Worm (Caenorhabditis elegans): ENCODE measurements around the gene T28D9.11.

T28D9.11 gene

ce11 chrII:6475180-6475737 lies 16.5 kb downstream of the T28D9.11 start, which contains the start of gene T28D9.16:
T28D9.16 (plus strand) TSS chrII:6475687.
- no peak for TF ChIP-seq irx-1 (tag; optimal IDR thresholded peaks at IDR 0.05)
- no peak for TF ChIP-seq F16B12.6 (tag; optimal IDR thresholded peaks at IDR 0.05)
- no peak for TF ChIP-seq Y116A8C.19 (tag; optimal IDR thresholded peaks at IDR 0.05; ENCODE audit: borderline replicate concordance)
- TF ChIP-seq nhr-85 (tag): no peak
- TF ChIP-seq ceh-90 (tag; optimal IDR thresholded peaks at IDR 0.05): no peak
- TF ChIP-seq skn-1 (tag; optimal IDR thresholded peaks at IDR 0.05): no peak
- no peak for TF ChIP-seq elt-3 (tag; optimal IDR thresholded peaks at IDR 0.05)
- no peak for TF ChIP-seq dpl-1 (GFP tag; optimal IDR thresholded peaks at IDR 0.05)
- TF ChIP-seq ztf-4 (tag; optimal IDR thresholded peaks at IDR 0.05): no peak
- TF ChIP-seq ceh-82 (tag; optimal IDR thresholded peaks at IDR 0.05): no peak
- no peak for TF ChIP-seq unc-30 (tag; optimal IDR thresholded peaks at IDR 0.05)
- no peak for TF ChIP-seq egl-13 (tag; optimal IDR thresholded peaks at IDR 0.05)
- TF ChIP-seq rnt-1 (tag; optimal IDR thresholded peaks at IDR 0.05): no peak
- TF ChIP-seq lir-3 (tag; optimal IDR thresholded peaks at IDR 0.05; ENCODE audit: poor library complexity): no peak
- TF ChIP-seq nhr-71 (tag; optimal IDR thresholded peaks at IDR 0.05): no peak
- no peak for TF ChIP-seq lin-15B (tag; optimal IDR thresholded peaks at IDR 0.05)
- TF ChIP-seq sptf-1 (tag; optimal IDR thresholded peaks at IDR 0.05): no peak

ce11 chrII:6470985-6471384 lies 20.8 kb downstream of the T28D9.11 start, which contains the start of gene dgk-5:
dgk-5 (minus strand) TSS chrII:6471085.
- TF ChIP-seq nhr-84 (tag; optimal IDR thresholded peaks at IDR 0.05): no peak
- TF ChIP-seq isw-1 (GFP tag; IDR thresholded peaks at IDR 0.05): no peak
- TF ChIP-seq nhr-28 (tag; optimal IDR thresholded peaks at IDR 0.05): no peak
- TF ChIP-seq unc-130 (tag; optimal IDR thresholded peaks at IDR 0.05): no peak
- TF ChIP-seq lin-35 (GFP tag; optimal IDR thresholded peaks at IDR 0.05): no peak

DNA sequence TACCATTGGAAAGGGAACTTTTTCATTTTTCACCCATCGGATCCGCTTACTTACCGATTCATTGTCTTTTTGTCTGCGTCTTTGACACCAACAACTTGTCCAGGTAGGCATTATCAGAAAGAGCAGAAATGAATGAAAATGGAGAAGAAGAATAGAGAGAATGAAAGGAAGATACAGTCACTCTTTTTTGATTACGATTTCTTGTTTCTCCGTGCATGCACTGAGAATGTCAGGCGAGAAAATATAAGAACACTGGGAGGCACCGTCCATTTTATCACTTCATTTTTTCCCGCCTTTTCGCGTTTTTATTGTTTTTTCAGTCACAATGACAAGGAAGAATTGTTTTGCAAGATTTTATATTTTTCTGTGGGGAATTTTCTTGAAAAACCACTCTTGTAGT lies 22.5 kb downstream of the T28D9.11 start:
- TF ChIP-seq sup-37 (GFP tag; optimal IDR thresholded peaks at IDR 0.05): no peak
- TF ChIP-seq elt-2 (tag; optimal IDR thresholded peaks at IDR 0.05): peak; percentile 43
- TF ChIP-seq skn-1 (tag; optimal IDR thresholded peaks at IDR 0.05): no peak

DNA sequence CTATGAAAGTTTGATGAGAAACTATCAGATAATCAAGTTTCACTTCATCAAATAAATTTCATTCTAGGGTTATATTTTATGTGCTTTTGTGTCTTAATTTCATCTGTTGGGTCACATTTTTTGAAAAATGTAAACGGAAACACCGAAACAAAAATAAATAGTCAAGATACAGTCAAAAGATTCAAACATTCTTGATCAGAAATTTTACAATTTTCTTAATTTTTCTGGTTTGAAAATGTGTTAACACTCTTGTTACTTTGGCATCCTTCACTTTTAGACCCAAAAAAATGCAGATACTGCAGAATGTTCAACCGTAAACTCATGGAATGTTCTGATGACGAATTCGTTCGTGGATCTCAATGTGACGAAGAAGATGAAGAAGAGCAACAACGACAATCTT lies 37.1 kb downstream of the T28D9.11 start, which contains the start of gene aptf-1:
TSS of gene aptf-1 (plus strand) at position 301 of the 400 bp plus-strand sequence.
- TF ChIP-seq dsc-1 (tag; optimal IDR thresholded peaks at IDR 0.05) (no peak), vab-15 (tag; optimal IDR thresholded peaks at IDR 0.05) (no peak), fkh-4 (tag; optimal IDR thresholded peaks at IDR 0.05; ENCODE audit: borderline replicate concordance) (no peak), pag-3 (tag; optimal IDR thresholded peaks at IDR 0.05; ENCODE audit: borderline replicate concordance, insufficient read depth) (no peak), nhr-90 (tag; optimal IDR thresholded peaks at IDR 0.05; ENCODE audit: poor library complexity) (no peak), lir-3 (tag; optimal IDR thresholded peaks at IDR 0.05; ENCODE audit: poor library complexity) (no peak), skn-1 (tag; optimal IDR thresholded peaks at IDR 0.05) (no peak), C34B4.2 (tag; optimal IDR thresholded peaks at IDR 0.05) (no peak), mep-1 (tag; optimal IDR thresholded peaks at IDR 0.05) (no peak), egl-27 (tag; optimal IDR thresholded peaks at IDR 0.05) (no peak)

ce11 chrII:6453341-6453806 lies 38.4 kb downstream of the T28D9.11 start, which contains the start of gene atg-16.2:
atg-16.2 (minus strand) TSS chrII:6453391.
- no peak for TF ChIP-seq hlh-4 (tag; optimal IDR thresholded peaks at IDR 0.05)
- no peak for TF ChIP-seq nhr-11 (tag; optimal IDR thresholded peaks at IDR 0.05)
- no peak for TF ChIP-seq grh-1 (GFP tag; IDR thresholded peaks at IDR 0.05)
- no peak for TF ChIP-seq nhr-84 (tag; optimal IDR thresholded peaks at IDR 0.05)
- TF ChIP-seq ceh-82 (tag; optimal IDR thresholded peaks at IDR 0.05): peak in 1 of 3 experiments; percentile 25
- TF ChIP-seq egl-27 (tag; optimal IDR thresholded peaks at IDR 0.05): no peak
- no peak for TF ChIP-seq unc-98 (GFP tag; IDR thresholded peaks at IDR 0.05)
- TF ChIP-seq fos-1 (tag; optimal IDR thresholded peaks at IDR 0.05): no peak
- TF ChIP-seq dpl-1 (GFP tag; optimal IDR thresholded peaks at IDR 0.05): peak; percentile 40 to 76 (median 61)
- TF ChIP-seq nhr-77 (tag; optimal IDR thresholded peaks at IDR 0.05): no peak
- TF ChIP-seq egl-13 (tag; optimal IDR thresholded peaks at IDR 0.05): no peak
- TF ChIP-seq hlh-17 (GFP tag; optimal IDR thresholded peaks at IDR 0.05; ENCODE audit: borderline replicate concordance): no peak
- peak; percentile 66 for TF ChIP-seq snu-23 (GFP tag; optimal IDR thresholded peaks at IDR 0.05)
- peak; percentile 59 for TF ChIP-seq rnt-1 (tag; optimal IDR thresholded peaks at IDR 0.05)
- peak in 1 of 2 experiments; percentile 71 for TF ChIP-seq mdl-1 (tag; optimal IDR thresholded peaks at IDR 0.05)
- TF ChIP-seq xbp-1 (tag; optimal IDR thresholded peaks at IDR 0.05): peak; percentile 31
- no peak for TF ChIP-seq vab-15 (tag; optimal IDR thresholded peaks at IDR 0.05)
- peak; percentile 19 for TF ChIP-seq ztf-4 (tag; optimal IDR thresholded peaks at IDR 0.05)
- no peak for TF ChIP-seq tlp-1 (tag; optimal IDR thresholded peaks at IDR 0.05)

Measured in whole organism, L1 larva.